Fruit fly (Drosophila melanogaster): ENCODE data around the gene RpS2.

DNA sequence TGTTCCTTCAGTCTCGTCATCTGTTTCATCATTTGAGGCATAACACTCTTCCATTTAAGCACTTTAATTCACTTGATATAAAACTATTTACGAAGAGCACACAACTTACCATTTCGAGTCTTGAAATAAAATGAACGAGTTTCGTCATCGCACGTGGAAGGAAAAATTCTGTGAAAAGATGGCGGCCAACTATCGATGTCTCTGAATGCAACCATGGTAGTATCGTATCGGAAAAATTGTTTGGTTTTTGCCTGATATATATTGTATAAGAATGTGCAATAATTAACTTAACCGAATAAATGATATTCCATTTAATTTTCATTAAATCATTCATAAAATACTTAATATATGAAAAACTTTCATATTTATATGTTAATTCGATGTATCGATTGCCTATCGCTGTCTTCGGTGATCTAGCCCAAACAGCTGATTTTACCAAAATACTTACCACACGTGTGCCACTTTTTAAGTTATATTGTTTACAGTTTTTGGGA, 2.4 kb downstream of the RpS2 start, which contains the start of gene Bka:
- no peak for TF ChIP-seq Hr78 (GFP tag; optimal IDR thresholded peaks at IDR 0.05)
- peak; percentile 56 for TF ChIP-seq h (GFP tag; optimal IDR thresholded peaks at IDR 0.05)
- no peak for TF ChIP-seq pan (optimal IDR thresholded peaks at IDR 0.05)
- no peak for TF ChIP-seq fru (GFP tag; optimal IDR thresholded peaks at IDR 0.05)
- no peak for TF ChIP-seq Hr83 (GFP tag; optimal IDR thresholded peaks at IDR 0.05; ENCODE audit: poor library complexity, severe bottlenecking)
